Fruit fly (Drosophila melanogaster): ENCODE measurements around the gene cad.

cad gene

dm6 chr2L:20823196-20824105 lies 52.9 kb downstream of the cad start (continued):
- TF ChIP-seq E2f1 (GFP tag; IDR thresholded peaks at IDR 0.05) (0 out of 2 replicates have a peak, but pooled peaks have one; percentile 14), CG34422 (GFP tag; IDR thresholded peaks at IDR 0.05) (peak; percentile 61; the same call in 1 of the 3 replicates), Optix (GFP tag; IDR thresholded peaks at IDR 0.05) (peak; percentile 36; the same call in 1 of the 3 replicates), Trl (optimal IDR thresholded peaks at IDR 0.05) (no peak), Trl (GFP tag; optimal IDR thresholded peaks at IDR 0.05) (no peak), CG17829 (tag; optimal IDR thresholded peaks at IDR 0.05) (peak; percentile 43), CG8089 (GFP tag; optimal IDR thresholded peaks at IDR 0.05) (peak; percentile 34), ranshi (GFP tag; IDR thresholded peaks at IDR 0.05) (no peak), hb (GFP tag; IDR thresholded peaks at IDR 0.05; ENCODE audit: partially characterized antibody) (no peak), Bdp1 (GFP tag; optimal IDR thresholded peaks at IDR 0.05) (no peak), HLH4C (GFP tag; IDR thresholded peaks at IDR 0.05; ENCODE audit: partially characterized antibody) (peak; percentile 55; the same call in 2 of the 3 replicates), ems (GFP tag; optimal IDR thresholded peaks at IDR 0.05) (no peak), Meics (GFP tag; optimal IDR thresholded peaks at IDR 0.05) (peak; percentile 33), z (GFP tag; IDR thresholded peaks at IDR 0.05) (peak; percentile 63; the same call in 1 of the 3 replicates), aop (GFP tag; IDR thresholded peaks at IDR 0.05) (no peak), CG2712 (tag; optimal IDR thresholded peaks at IDR 0.05) (peak; percentile 25), slou (GFP tag; optimal IDR thresholded peaks at IDR 0.05) (no peak), bcd (GFP tag; optimal IDR thresholded peaks at IDR 0.05) (no peak), H15 (GFP tag; IDR thresholded peaks at IDR 0.05) (no peak), gcm2 (GFP tag; optimal IDR thresholded peaks at IDR 0.05) (no peak), CG3065 (GFP tag; optimal IDR thresholded peaks at IDR 0.05) (no peak), sr (GFP tag; IDR thresholded peaks at IDR 0.05) (peak; percentile 91), chif (GFP tag; optimal IDR thresholded peaks at IDR 0.05) (no peak), fd64A (GFP tag; optimal IDR thresholded peaks at IDR 0.05) (peak; percentile 52), Gsc (GFP tag; IDR thresholded peaks at IDR 0.05) (no peak), CG34224 (GFP tag; IDR thresholded peaks at IDR 0.05; ENCODE audit: partially characterized antibody) (0 out of 3 replicates have a peak, but pooled peaks have one; percentile 9), Fer1 (GFP tag; optimal IDR thresholded peaks at IDR 0.05) (peak; percentile 15), Myb (GFP tag; optimal IDR thresholded peaks at IDR 0.05) (no peak), CG33557 (GFP tag; optimal IDR thresholded peaks at IDR 0.05) (no peak), CG7745 (tag; optimal IDR thresholded peaks at IDR 0.05) (peak; percentile 3), Ada2b (GFP tag; IDR thresholded peaks at IDR 0.05) (no peak), CG13894 (tag; optimal IDR thresholded peaks at IDR 0.05) (no peak), CG1832 (GFP tag; optimal IDR thresholded peaks at IDR 0.05) (peak; percentile 94), MESR4 (GFP tag; optimal IDR thresholded peaks at IDR 0.05) (no peak), CG17912 (GFP tag; optimal IDR thresholded peaks at IDR 0.05) (peak; percentile 41), Awh (GFP tag; IDR thresholded peaks at IDR 0.05) (no peak; the same call in 1 of the 2 replicates), CG10366 (GFP tag; IDR thresholded peaks at IDR 0.05) (no peak), twi (tag; optimal IDR thresholded peaks at IDR 0.05) (peak; percentile 40), CG10267 (tag; optimal IDR thresholded peaks at IDR 0.05) (peak; percentile 4), Sin3A (optimal IDR thresholded peaks at IDR 0.05) (no peak), CG9817 (tag; optimal IDR thresholded peaks at IDR 0.05) (no peak), CG4404 (GFP tag; IDR thresholded peaks at IDR 0.05) (no peak), sob (GFP tag; IDR thresholded peaks at IDR 0.05) (peak; percentile 46), HHEX (GFP tag; optimal IDR thresholded peaks at IDR 0.05) (no peak), lov (optimal IDR thresholded peaks at IDR 0.05) (no peak), lov (GFP tag; IDR thresholded peaks at IDR 0.05) (no peak), hkb (optimal IDR thresholded peaks at IDR 0.05) (no peak), hkb (GFP tag; IDR thresholded peaks at IDR 0.05) (peak; percentile 45), CG18764 (GFP tag; optimal IDR thresholded peaks at IDR 0.05) (no peak), Doc2 (GFP tag; IDR thresholded peaks at IDR 0.05) (no peak), GATAe (GFP tag; conservative IDR thresholded peaks at IDR 0.05) (peak; percentile 99)

Data from whole organism, embryonic.